Worm (Caenorhabditis elegans): ENCODE measurements around the gene fbxa-104.
A peak's percentile ranks its signal among the peaks of the same experiment; 100 is the strongest.

The fbxa-104 gene

ce11 chrV:15454322-15454721, 30.8 kb upstream of the fbxa-104 start:
- no peak for TF ChIP-seq ref-2 (tag; optimal IDR thresholded peaks at IDR 0.05)
- TF ChIP-seq ceh-48 (tag; optimal IDR thresholded peaks at IDR 0.05), result no peak
- TF ChIP-seq dmd-4 (tag; optimal IDR thresholded peaks at IDR 0.05; ENCODE audit: borderline replicate concordance), result no peak
- TF ChIP-seq nhr-232 (tag; optimal IDR thresholded peaks at IDR 0.05), result no peak
- no peak for TF ChIP-seq ceh-14 (tag; optimal IDR thresholded peaks at IDR 0.05)
- TF ChIP-seq eyg-1 (tag; optimal IDR thresholded peaks at IDR 0.05), result no peak
- no peak for TF ChIP-seq sox-2 (GFP tag; IDR thresholded peaks at IDR 0.05)
- no peak for TF ChIP-seq rnt-1 (tag; optimal IDR thresholded peaks at IDR 0.05)
- TF ChIP-seq pat-9 (tag; optimal IDR thresholded peaks at IDR 0.05), result no peak
- no peak for TF ChIP-seq Y22D7AL.16 (tag; optimal IDR thresholded peaks at IDR 0.05)
- no peak for TF ChIP-seq ztf-16 (tag; optimal IDR thresholded peaks at IDR 0.05)
- TF ChIP-seq zip-5 (tag; optimal IDR thresholded peaks at IDR 0.05), result no peak

ce11 chrV:15451421-15451820, 27.9 kb upstream of the fbxa-104 start, which contains the start of gene srw-33:
srw-33 (minus strand) TSS chrV:15451521.
- TF ChIP-seq sox-4 (tag; optimal IDR thresholded peaks at IDR 0.05), result no peak
- no peak for TF ChIP-seq K02D7.2 (tag; optimal IDR thresholded peaks at IDR 0.05)
- TF ChIP-seq zip-5 (tag; optimal IDR thresholded peaks at IDR 0.05), result no peak
- no peak for TF ChIP-seq ref-2 (tag; optimal IDR thresholded peaks at IDR 0.05)
- no peak for TF ChIP-seq elt-2 (tag; optimal IDR thresholded peaks at IDR 0.05)
- no peak for TF ChIP-seq pax-1 (tag; optimal IDR thresholded peaks at IDR 0.05)

- TF ChIP-seq ceh-6 (GFP tag; optimal IDR thresholded peaks at IDR 0.05) (no peak), K02D7.2 (tag; optimal IDR thresholded peaks at IDR 0.05) (no peak), C38D4.7 (GFP tag; optimal IDR thresholded peaks at IDR 0.05) (no peak), pqm-1 (tag; optimal IDR thresholded peaks at IDR 0.05) (no peak), syd-9 (tag; optimal IDR thresholded peaks at IDR 0.05) (no peak), hlh-15 (tag; optimal IDR thresholded peaks at IDR 0.05) (no peak), ceh-30 (tag; optimal IDR thresholded peaks at IDR 0.05) (no peak)
Measured at ce11 chrV:15448865-15449264, 25.4 kb upstream of the fbxa-104 start, which contains the start of gene T26H5.14. T26H5.14 (plus strand) TSS chrV:15449165.

- TF ChIP-seq tbx-7 (tag; optimal IDR thresholded peaks at IDR 0.05) (no peak), unc-42 (tag; optimal IDR thresholded peaks at IDR 0.05) (no peak), tbx-2 (tag; optimal IDR thresholded peaks at IDR 0.05) (no peak), elt-2 (tag; optimal IDR thresholded peaks at IDR 0.05) (peak; percentile 57), ceh-2 (tag; optimal IDR thresholded peaks at IDR 0.05) (no peak)
Measured at ce11 chrV:15448408-15448807, 24.9 kb upstream of the fbxa-104 start, which contains the start of gene T26H5.4. T26H5.4 (minus strand) TSS chrV:15448701.

ce11 chrV:15445437-15445836, 22.0 kb upstream of the fbxa-104 start, which contains the start of gene srh-239:
srh-239 (plus strand) TSS chrV:15445737.
- no peak for TF ChIP-seq ceh-34 (tag; optimal IDR thresholded peaks at IDR 0.05)
- no peak for TF ChIP-seq fkh-6 (tag; optimal IDR thresholded peaks at IDR 0.05)
- no peak for TF ChIP-seq unc-3 (GFP tag; conservative IDR thresholded peaks at IDR 0.05)
- TF ChIP-seq unc-3 (tag; optimal IDR thresholded peaks at IDR 0.05), result no peak
- TF ChIP-seq ref-2 (tag; optimal IDR thresholded peaks at IDR 0.05), result no peak
- no peak for TF ChIP-seq ceh-30 (tag; optimal IDR thresholded peaks at IDR 0.05)
- no peak for TF ChIP-seq syd-9 (tag; optimal IDR thresholded peaks at IDR 0.05)
- no peak for TF ChIP-seq lim-6 (tag; optimal IDR thresholded peaks at IDR 0.05)
- no peak for TF ChIP-seq pqm-1 (tag; optimal IDR thresholded peaks at IDR 0.05)
- TF ChIP-seq lin-11 (tag; optimal IDR thresholded peaks at IDR 0.05), result no peak

ce11 chrV:15444615-15445014, 21.1 kb upstream of the fbxa-104 start, which contains the start of gene T26H5.9:
T26H5.9 (plus strand) TSS chrV:15444916.
- TF ChIP-seq ceh-24 (tag; optimal IDR thresholded peaks at IDR 0.05) (no peak), unc-42 (tag; optimal IDR thresholded peaks at IDR 0.05) (no peak), sdc-2 (tag; optimal IDR thresholded peaks at IDR 0.05) (no peak), odd-2 (tag; optimal IDR thresholded peaks at IDR 0.05) (no peak), ceh-30 (tag; optimal IDR thresholded peaks at IDR 0.05) (no peak), dve-1 (tag; optimal IDR thresholded peaks at IDR 0.05) (no peak), T23F11.4 (GFP tag; optimal IDR thresholded peaks at IDR 0.05) (no peak), hlh-15 (tag; optimal IDR thresholded peaks at IDR 0.05) (no peak), unc-55 (GFP tag; optimal IDR thresholded peaks at IDR 0.05) (no peak), tbx-2 (tag; optimal IDR thresholded peaks at IDR 0.05) (no peak), Y22D7AL.16 (tag; optimal IDR thresholded peaks at IDR 0.05) (no peak), rnt-1 (tag; optimal IDR thresholded peaks at IDR 0.05) (no peak), fkh-10 (GFP tag; optimal IDR thresholded peaks at IDR 0.05) (no peak), F13H6.1 (tag; optimal IDR thresholded peaks at IDR 0.05) (no peak), hlh-30 (tag; optimal IDR thresholded peaks at IDR 0.05; ENCODE audit: insufficient read depth) (no peak), nfya-1 (tag; optimal IDR thresholded peaks at IDR 0.05) (no peak), elt-2 (tag; optimal IDR thresholded peaks at IDR 0.05) (no peak)
